Worm (Caenorhabditis elegans) whole organism, late embryonic: ENCODE results near the gene sri-61.

ENCODE experiments used
- K02D7.2 ChIP-seq: sonication (generic microtip); optimal IDR thresholded peaks from 2 replicates; lab custom pipeline; 2017; ENCODE audit warnings: mild to moderate bottlenecking, missing genetic modification characterization, missing compliant biosample characterization
- ama-1 ChIP-seq: fragments of 150-350 bp; optimal IDR thresholded peaks from 2 replicates; lab custom pipeline; 2014
- dmd-4 ChIP-seq: sonication (generic microtip); optimal IDR thresholded peaks from 2 replicates; lab custom pipeline; 2016; ENCODE audit warnings: borderline replicate concordance, missing genetic modification characterization, missing compliant biosample characterization
- nhr-11 ChIP-seq: fragments of 150-350 bp; optimal IDR thresholded peaks from 2 replicates; lab custom pipeline; 2014; ENCODE audit warnings: missing biosample characterization, missing genetic modification characterization
- pax-1 ChIP-seq: fragments of 150-350 bp; optimal IDR thresholded peaks from 2 replicates; lab custom pipeline; 2014; ENCODE audit warnings: missing biosample characterization, missing genetic modification characterization
- sox-2 ChIP-seq: fragments of 200-800 bp; sonication (Bioruptor generic); IDR thresholded peaks from 2 replicates; pipeline ENCODE4 v1.3.6; 2022; ENCODE audit warnings: missing genetic modification reagents, missing genetic modification characterization, missing compliant biosample characterization
- unc-55 ChIP-seq: sonication (generic microtip); optimal IDR thresholded peaks from 2 replicates; lab custom pipeline; 2017; ENCODE audit warnings: missing biosample characterization, missing genetic modification reagents, missing genetic modification characterization

DNA sequence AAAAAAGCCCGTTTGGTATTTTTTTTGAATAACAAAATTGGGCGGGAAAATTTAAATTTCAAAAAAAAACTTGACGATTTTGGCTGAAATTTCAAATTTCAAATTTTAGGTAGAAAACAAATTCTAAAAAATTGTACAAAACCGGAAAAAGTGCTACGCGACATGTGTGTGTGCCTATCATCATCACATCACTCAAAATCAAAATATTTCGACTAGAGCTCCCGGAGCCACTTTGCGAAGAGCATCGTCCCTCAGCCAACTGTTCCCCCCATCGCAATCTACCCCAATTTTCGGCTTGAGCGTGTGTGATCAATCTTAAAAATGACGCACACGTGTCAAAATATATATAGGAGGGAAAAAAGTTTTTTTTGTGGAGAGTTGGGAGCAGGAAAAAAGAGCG lies 26.6 kb upstream of the sri-61 start:
- no peak for TF ChIP-seq dmd-4 (tag; lab: Kevin White, UChicago)
- TF ChIP-seq sox-2 (GFP tag; lab: Robert Waterston, UW): no peak
- TF ChIP-seq pax-1 (tag; lab: Kevin White, UChicago): no peak
- no peak for TF ChIP-seq K02D7.2
- TF ChIP-seq unc-55 (GFP tag; lab: Kevin White, UChicago): peak; percentile 52
- TF ChIP-seq ama-1 (lab: Kevin White, UChicago): no peak
- TF ChIP-seq nhr-11 (tag; lab: Kevin White, UChicago): no peak
